Worm (Caenorhabditis elegans): Measurements from ENCODE around the gene C34E10.12.

DNA sequence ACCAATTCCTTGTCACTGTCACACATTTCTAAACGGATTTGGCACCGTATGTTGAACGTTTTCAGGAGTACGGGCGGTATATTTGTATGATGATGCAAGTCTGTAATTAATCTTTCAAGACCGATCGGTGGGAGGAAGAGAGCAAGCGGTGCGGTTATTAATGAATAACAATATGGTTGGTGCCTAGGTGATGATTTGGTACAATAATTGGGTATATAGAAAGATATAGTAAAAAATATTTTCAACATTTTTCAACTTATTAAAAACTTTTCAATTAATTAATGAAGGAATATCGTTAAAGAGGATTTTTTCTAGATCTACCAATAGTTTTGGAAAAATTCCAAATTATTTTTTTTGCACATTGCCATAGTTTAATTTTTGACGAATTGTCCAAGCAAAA, 16.9 kb upstream of the C34E10.12 start, which contains the start of gene cnd-1:
- TF ChIP-seq T22C8.4 (GFP tag; IDR thresholded peaks at IDR 0.05) = no peak
- no peak for TF ChIP-seq cog-1 (tag; optimal IDR thresholded peaks at IDR 0.05)
- no peak for TF ChIP-seq ref-1 (GFP tag; conservative IDR thresholded peaks at IDR 0.05)
- TF ChIP-seq klf-2 (GFP tag; conservative IDR thresholded peaks at IDR 0.05) = no peak
- TF ChIP-seq flt-1 (GFP tag; IDR thresholded peaks at IDR 0.05) = no peak
- no peak for TF ChIP-seq ztf-29 (GFP tag; IDR thresholded peaks at IDR 0.05)
- TF ChIP-seq ztf-23 (GFP tag; IDR thresholded peaks at IDR 0.05) = no peak
- no peak for TF ChIP-seq med-1 (GFP tag; optimal IDR thresholded peaks at IDR 0.05; ENCODE audit: insufficient read depth)
- no peak for TF ChIP-seq tab-1 (GFP tag; IDR thresholded peaks at IDR 0.05)
